Fruit fly (Drosophila melanogaster): ENCODE data around the gene Vha26.

Vha26 gene

DNA sequence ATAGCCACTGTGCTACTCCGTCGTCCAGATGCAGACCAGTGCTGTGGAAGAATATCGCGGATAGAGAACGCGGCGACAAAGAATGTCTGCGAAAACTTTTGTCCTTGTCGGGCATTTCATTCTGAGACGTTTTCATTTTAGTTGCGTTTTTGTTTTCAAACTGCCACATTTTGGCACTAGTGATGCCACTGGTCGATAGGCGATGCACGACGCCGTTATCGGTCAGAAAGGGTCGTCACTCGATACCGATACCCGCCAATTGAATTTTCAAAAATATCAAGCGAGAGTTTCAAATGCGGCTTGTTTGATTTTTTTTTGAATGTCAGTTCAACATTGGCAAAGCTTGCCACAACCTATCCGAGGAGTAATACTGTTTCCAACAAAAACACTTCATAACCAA, 41.1 kb upstream of the Vha26 start (continued):
- TF ChIP-seq CG16863 (GFP tag; optimal IDR thresholded peaks at IDR 0.05) (no peak), Mes4 (GFP tag; optimal IDR thresholded peaks at IDR 0.05) (no peak), CG1024 (GFP tag; IDR thresholded peaks at IDR 0.05) (no peak), Myb (GFP tag; optimal IDR thresholded peaks at IDR 0.05) (peak; percentile 91), amos (GFP tag; IDR thresholded peaks at IDR 0.05; ENCODE audit: partially characterized antibody) (peak; percentile 72), CG3726 (GFP tag; IDR thresholded peaks at IDR 0.05) (no peak), CG30020 (tag; optimal IDR thresholded peaks at IDR 0.05) (no peak), CG5180 (GFP tag; optimal IDR thresholded peaks at IDR 0.05) (no peak), psq (GFP tag; optimal IDR thresholded peaks at IDR 0.05) (no peak), inv (GFP tag; IDR thresholded peaks at IDR 0.05; ENCODE audit: partially characterized antibody) (peak; percentile 41; the same call in 1 of the 2 replicates), CG7556 (GFP tag; optimal IDR thresholded peaks at IDR 0.05) (no peak), Sry-β (GFP tag; optimal IDR thresholded peaks at IDR 0.05) (no peak), zen2 (GFP tag; IDR thresholded peaks at IDR 0.05; ENCODE audit: partially characterized antibody) (peak; percentile 82; the same call in 2 of the 3 replicates), CG2199 (GFP tag; IDR thresholded peaks at IDR 0.05) (0 out of 3 replicates have a peak, but pooled peaks have one; percentile 45), slbo (GFP tag; IDR thresholded peaks at IDR 0.05) (no peak), CG3281 (GFP tag; optimal IDR thresholded peaks at IDR 0.05) (no peak), ERR (GFP tag; optimal IDR thresholded peaks at IDR 0.05) (no peak), vvl (GFP tag; IDR thresholded peaks at IDR 0.05) (no peak), lbe (GFP tag; optimal IDR thresholded peaks at IDR 0.05) (no peak), disco-r (GFP tag; optimal IDR thresholded peaks at IDR 0.05) (no peak), CTCF (GFP tag; optimal IDR thresholded peaks at IDR 0.05) (no peak), repo (GFP tag; optimal IDR thresholded peaks at IDR 0.05) (no peak), MBD-R2 (GFP tag; IDR thresholded peaks at IDR 0.05) (peak; percentile 61; the same call in 1 of the 2 replicates), CG9727 (GFP tag; optimal IDR thresholded peaks at IDR 0.05) (no peak), CG10959 (GFP tag; IDR thresholded peaks at IDR 0.05) (no peak), CG14860 (GFP tag; IDR thresholded peaks at IDR 0.05; ENCODE audit: partially characterized antibody) (peak; percentile 66; the same call in 2 of the 3 replicates), Optix (GFP tag; IDR thresholded peaks at IDR 0.05) (no peak), CG10654 (GFP tag; optimal IDR thresholded peaks at IDR 0.05) (no peak), sc (optimal IDR thresholded peaks at IDR 0.05) (no peak), sc (GFP tag; optimal IDR thresholded peaks at IDR 0.05) (no peak), lilli (GFP tag; optimal IDR thresholded peaks at IDR 0.05) (no peak), esg (GFP tag; conservative IDR thresholded peaks at IDR 0.05) (no peak), YL-1 (GFP tag; optimal IDR thresholded peaks at IDR 0.05) (no peak), CG14667 (GFP tag; IDR thresholded peaks at IDR 0.05) (no peak), CG34422 (GFP tag; IDR thresholded peaks at IDR 0.05) (no peak), Sox100B (GFP tag; optimal IDR thresholded peaks at IDR 0.05) (no peak), Opbp (GFP tag; IDR thresholded peaks at IDR 0.05; ENCODE audit: partially characterized antibody) (peak; percentile 71; the same call in 2 of the 3 replicates), nerfin-2 (GFP tag; IDR thresholded peaks at IDR 0.05; ENCODE audit: partially characterized antibody) (peak; percentile 57; the same call in 1 of the 2 replicates), ttk (GFP tag; IDR thresholded peaks at IDR 0.05) (no peak), grau (tag; optimal IDR thresholded peaks at IDR 0.05) (no peak), CG8359 (GFP tag; optimal IDR thresholded peaks at IDR 0.05; ENCODE audit: borderline replicate concordance) (no peak), CG32532 (GFP tag; IDR thresholded peaks at IDR 0.05) (no peak), lov (optimal IDR thresholded peaks at IDR 0.05) (no peak), lov (GFP tag; IDR thresholded peaks at IDR 0.05) (no peak), Atf6 (GFP tag; IDR thresholded peaks at IDR 0.05) (no peak), CG17829 (tag; optimal IDR thresholded peaks at IDR 0.05) (no peak), Xrp1 (GFP tag; IDR thresholded peaks at IDR 0.05) (no peak), Atf-2 (GFP tag; optimal IDR thresholded peaks at IDR 0.05) (no peak), usp (GFP tag; optimal IDR thresholded peaks at IDR 0.05) (no peak), CG6683 (GFP tag; optimal IDR thresholded peaks at IDR 0.05) (no peak), Dek (tag; optimal IDR thresholded peaks at IDR 0.05) (no peak), CG8944 (GFP tag; optimal IDR thresholded peaks at IDR 0.05) (no peak), CG4282 (GFP tag; optimal IDR thresholded peaks at IDR 0.05) (no peak)

Data from whole organism, embryonic.